Fruit fly (Drosophila melanogaster) S2 (cell line): ENCODE data around the gene odd.

ENCODE experiments used
- CG8478 ChIP-seq: fragments of >200 bp; optimal IDR thresholded peaks from 2 replicates; lab custom pipeline; 2018
- CTCF ChIP-seq, 2 experiments: fragments of >200 bp; optimal IDR thresholded peaks; 2 replicates each; lab custom pipeline; 2018

DNA sequence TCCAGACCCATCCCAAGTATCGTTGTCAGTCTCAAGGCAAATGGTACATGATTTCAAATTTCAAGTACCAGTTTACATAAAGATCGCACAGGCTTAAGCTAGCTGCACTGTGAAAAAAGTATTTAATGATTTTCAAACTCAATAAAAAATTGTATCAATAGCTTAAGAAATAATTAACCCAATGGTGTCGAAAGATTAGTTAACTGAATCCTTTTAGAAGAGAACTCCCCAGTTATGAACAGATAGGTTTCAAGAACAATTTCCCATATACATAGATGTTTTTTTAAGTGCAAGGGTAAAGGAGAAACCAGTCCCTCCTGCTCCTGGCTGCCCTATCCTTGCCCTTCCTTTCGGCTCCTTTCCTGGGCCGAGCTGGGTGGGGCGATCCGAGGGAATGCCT is 23.9 kb downstream of the odd start:
- TF ChIP-seq CTCF (optimal IDR thresholded peaks at IDR 0.05; lab: Kevin White, UChicago) (no peak), CG8478 (lab: Kevin White, UChicago) (no peak)
